Fruit fly (Drosophila melanogaster): ENCODE measurements around the gene CG5391.

CG5391 gene

DNA sequence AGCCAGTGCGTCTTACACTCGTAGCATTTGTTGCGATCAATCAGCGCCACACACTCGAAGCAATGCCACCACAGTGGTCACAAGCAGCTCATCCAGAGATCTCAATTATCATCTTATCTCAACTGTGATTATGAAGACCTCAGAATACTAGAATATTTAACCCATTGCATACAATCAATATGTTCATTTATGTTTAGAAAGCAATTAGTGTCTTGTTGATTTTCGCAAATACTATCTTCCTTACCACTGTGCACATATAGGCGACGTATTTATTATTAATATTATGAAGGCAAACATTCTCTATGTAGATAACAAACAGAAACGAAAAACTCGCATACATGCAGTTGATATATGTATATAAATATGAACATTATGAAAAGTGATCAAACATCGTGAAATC is 24.9 kb upstream of the CG5391 start:
- no peak for TF ChIP-seq EcR (GFP tag; optimal IDR thresholded peaks at IDR 0.05)
- no peak for TF ChIP-seq pan (optimal IDR thresholded peaks at IDR 0.05)
- no peak for TF ChIP-seq CG8478 (optimal IDR thresholded peaks at IDR 0.05)
- TF ChIP-seq usp (GFP tag; optimal IDR thresholded peaks at IDR 0.05), result no peak

DNA sequence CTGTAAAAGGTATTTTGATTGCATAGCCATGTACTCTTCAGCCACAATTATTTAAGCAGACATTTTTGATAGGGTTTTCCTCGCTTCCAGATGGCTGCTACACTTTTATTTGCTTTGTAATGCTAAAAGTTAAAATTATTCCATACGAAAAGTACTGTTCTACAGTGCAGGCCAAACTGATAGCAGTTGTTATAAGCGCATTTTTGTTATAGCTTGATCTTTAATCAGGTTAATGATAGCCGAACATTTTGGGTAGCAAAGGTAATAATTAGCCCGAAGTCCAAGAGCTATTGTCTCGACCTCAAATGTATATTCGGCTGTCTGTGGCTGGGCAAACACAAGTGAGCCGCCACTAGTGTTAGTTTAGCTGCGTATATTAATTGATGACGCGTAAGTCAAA is 24.0 kb upstream of the CG5391 start:
- TF ChIP-seq usp (GFP tag; optimal IDR thresholded peaks at IDR 0.05) (no peak), EcR (GFP tag; optimal IDR thresholded peaks at IDR 0.05) (no peak), CG8478 (optimal IDR thresholded peaks at IDR 0.05) (no peak), psq (optimal IDR thresholded peaks at IDR 0.05) (no peak), Dll (optimal IDR thresholded peaks at IDR 0.05) (no peak), pan (optimal IDR thresholded peaks at IDR 0.05) (no peak)

DNA sequence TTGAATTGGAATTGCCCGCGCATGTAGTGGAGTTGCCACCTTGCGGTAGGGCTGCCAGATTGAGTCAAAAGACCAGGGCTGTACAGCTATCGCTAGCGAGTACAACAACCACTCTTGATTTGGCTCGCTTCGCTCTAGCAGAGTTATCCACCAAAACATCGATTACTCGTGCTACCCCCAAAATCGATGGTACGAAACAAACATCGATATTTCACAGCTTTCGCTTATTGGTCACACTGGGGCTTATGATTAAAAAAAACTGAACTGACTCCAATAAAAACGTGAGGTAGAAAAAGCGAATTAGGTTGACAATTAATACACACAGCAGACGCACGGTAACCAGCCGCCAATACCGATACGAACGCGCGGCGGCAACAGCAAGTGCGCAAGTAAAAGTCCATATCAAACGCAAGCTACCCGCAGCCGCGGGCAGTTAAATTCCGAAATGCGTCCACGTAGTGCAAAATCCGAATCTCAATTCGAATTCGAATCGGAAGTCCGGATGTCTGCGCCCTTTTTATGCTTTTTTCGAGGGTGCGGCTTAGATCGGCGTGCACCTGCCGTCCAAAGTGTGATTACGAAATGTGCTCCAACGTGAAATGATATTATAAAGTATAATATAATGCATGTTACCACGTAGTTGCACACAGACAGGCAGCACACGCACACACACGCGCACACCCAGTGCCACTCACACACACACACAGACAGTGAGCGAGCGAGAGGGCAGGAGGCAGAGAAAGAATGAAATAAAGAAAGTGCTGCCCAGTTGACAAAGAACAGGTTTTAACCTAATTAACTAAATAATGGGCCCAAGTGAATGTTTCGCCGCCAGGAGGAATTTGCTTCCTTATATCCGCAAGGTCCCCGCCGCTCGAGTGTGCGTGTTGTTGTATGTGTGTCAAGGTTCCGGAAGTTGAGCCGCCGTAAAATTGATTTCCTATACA is 22.8 kb upstream of the CG5391 start, which contains the start of gene Sar1:
Gene Sar1 (plus strand): TSS at position 222 of the 947 bp plus-strand sequence.
- TF ChIP-seq pan (optimal IDR thresholded peaks at IDR 0.05), result no peak

DNA sequence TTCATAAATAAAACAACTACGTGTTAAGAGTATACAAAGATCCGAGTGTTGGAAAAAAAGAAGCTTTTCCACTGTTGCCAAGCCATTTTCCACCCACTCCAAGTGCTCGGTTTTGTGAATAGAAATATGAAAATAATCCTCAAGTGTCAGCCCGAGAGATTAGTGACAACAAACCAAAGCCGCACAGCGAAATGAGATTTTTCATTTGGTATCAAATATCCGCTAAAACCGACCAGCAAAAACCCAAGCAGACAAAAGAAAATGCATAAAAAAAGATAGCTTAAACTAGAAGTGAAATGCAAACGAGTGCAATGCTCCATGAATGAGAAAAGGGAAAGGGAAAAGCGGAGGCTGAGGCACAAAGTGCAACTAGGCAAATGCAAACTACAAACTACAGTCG is 17.4 kb upstream of the CG5391 start, which contains the start of gene rdhB:
Gene rdhB (plus strand): TSS at position 301 of the 400 bp plus-strand sequence.
- TF ChIP-seq Dll (optimal IDR thresholded peaks at IDR 0.05) (no peak), psq (optimal IDR thresholded peaks at IDR 0.05) (no peak), pan (optimal IDR thresholded peaks at IDR 0.05) (no peak), CG8478 (optimal IDR thresholded peaks at IDR 0.05) (no peak), EcR (GFP tag; optimal IDR thresholded peaks at IDR 0.05) (peak in 1 of 2 experiments; percentile 29)

DNA sequence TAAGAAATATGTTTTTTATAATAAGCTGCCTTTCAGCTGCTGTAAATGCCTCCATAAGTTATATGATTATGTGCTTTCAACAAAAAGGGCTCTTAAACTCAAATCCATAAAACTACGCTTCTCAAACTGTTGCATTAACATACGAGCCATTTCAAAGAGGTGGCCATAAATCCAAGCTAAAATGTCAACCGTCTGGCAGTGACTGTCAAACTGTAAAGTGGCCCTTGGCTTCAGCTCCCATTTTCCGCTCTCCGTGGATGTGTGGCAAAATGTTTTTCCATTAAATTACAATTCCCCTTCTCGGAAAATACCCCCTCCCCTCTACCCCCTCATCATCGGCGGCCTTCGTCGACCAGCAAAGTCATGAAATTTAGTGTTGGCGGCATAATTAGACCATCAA is 8.8 kb upstream of the CG5391 start:
- TF ChIP-seq EcR (GFP tag; optimal IDR thresholded peaks at IDR 0.05) (no peak), CG8478 (optimal IDR thresholded peaks at IDR 0.05) (no peak), Dll (optimal IDR thresholded peaks at IDR 0.05) (no peak), pan (optimal IDR thresholded peaks at IDR 0.05) (no peak), usp (GFP tag; optimal IDR thresholded peaks at IDR 0.05) (no peak), psq (optimal IDR thresholded peaks at IDR 0.05) (no peak)

DNA sequence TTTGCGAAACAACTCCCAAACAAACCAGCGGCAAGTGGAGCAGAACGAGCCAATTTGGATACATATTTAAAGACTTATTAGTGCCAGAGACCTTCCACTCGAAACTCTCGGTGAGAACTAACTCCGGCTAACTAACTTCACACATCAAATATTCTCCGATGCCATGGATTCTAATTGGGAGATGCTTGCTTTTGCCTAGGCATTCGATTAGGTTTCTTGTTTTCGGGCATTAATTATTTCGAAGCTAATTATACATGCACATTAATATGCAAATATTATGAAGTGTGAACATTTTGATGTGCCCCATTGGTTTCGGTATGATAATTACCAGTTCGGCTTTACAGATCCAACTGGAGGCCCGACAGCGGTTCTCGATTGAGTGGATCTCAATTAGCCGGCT is 8.2 kb upstream of the CG5391 start, which contains the start of gene CG5386:
Gene CG5386 (minus strand): TSS at position 101 of the 400 bp plus-strand sequence.
- TF ChIP-seq psq (optimal IDR thresholded peaks at IDR 0.05) (no peak), usp (GFP tag; optimal IDR thresholded peaks at IDR 0.05) (no peak), Dll (optimal IDR thresholded peaks at IDR 0.05) (no peak), EcR (GFP tag; optimal IDR thresholded peaks at IDR 0.05) (no peak), pan (optimal IDR thresholded peaks at IDR 0.05) (no peak), CG8478 (optimal IDR thresholded peaks at IDR 0.05) (no peak)

DNA sequence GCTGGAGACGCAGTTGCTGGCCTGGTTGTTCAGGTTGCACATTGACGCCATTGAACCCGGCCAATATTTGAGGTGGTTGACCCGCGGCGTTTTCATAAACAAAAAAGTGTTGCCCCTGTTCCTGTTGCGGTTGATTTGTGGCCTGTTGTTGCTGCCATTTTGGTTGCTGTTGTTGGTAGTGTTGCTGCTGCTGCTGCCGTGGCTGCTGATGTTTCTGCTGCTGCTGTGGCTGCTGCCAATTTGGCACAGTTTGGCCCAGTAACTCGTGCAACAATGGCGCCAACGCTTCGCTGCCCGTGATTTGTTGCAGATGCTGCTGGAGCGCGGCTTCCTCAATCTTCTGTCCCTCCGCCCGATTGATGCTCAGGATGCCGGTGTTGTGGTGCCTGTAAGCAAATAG is 7.7 kb upstream of the CG5391 start:
- TF ChIP-seq usp (GFP tag; optimal IDR thresholded peaks at IDR 0.05) (no peak), CG8478 (optimal IDR thresholded peaks at IDR 0.05) (no peak), psq (optimal IDR thresholded peaks at IDR 0.05) (no peak), EcR (GFP tag; optimal IDR thresholded peaks at IDR 0.05) (no peak), Dll (optimal IDR thresholded peaks at IDR 0.05) (no peak), pan (optimal IDR thresholded peaks at IDR 0.05) (no peak)

DNA sequence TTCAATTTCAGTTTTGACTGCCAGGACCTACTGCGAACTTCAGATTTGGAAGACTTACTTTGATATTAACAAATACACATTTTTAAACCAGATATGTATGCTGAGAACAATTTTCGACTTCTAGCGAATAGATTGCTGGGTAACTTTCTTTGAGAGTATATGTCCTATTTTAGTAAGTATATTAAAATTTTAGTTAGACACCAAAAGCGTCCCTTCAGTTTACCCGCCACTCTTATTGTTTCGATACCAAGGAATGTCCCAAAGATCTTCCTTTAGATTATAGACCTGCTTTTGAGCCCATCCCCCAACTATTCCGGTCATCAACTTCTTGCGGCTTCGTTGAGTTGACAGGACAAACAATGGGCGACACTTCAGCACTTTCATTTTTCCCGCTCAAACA is 6.3 kb upstream of the CG5391 start, which contains the start of gene CG5388:
Gene CG5388 (minus strand): TSS at position 101 of the 400 bp plus-strand sequence.
- TF ChIP-seq EcR (GFP tag; optimal IDR thresholded peaks at IDR 0.05), result no peak
- no peak for TF ChIP-seq usp (GFP tag; optimal IDR thresholded peaks at IDR 0.05)
- no peak for TF ChIP-seq CG8478 (optimal IDR thresholded peaks at IDR 0.05)
- TF ChIP-seq Dll (optimal IDR thresholded peaks at IDR 0.05), result no peak
- TF ChIP-seq psq (optimal IDR thresholded peaks at IDR 0.05), result no peak
- TF ChIP-seq pan (optimal IDR thresholded peaks at IDR 0.05), result no peak

DNA sequence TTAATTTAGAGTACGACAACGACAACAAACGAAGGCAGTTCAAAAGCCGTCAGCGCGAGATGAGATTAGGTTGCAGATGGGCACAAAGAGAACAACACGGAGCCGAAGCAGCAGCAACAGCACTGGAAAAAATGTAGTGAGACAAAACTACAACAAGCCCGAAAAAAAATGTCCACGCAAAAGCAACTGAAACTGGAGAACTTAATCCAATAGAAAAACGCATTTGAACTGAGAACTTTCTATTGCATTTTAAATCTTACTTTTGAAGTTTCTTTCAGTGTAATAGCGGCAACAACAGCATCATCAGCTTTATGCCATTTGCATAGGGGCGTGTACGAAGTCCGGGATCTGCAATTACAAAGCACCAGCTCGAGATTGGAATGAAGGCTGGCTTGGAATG is 5.6 kb upstream of the CG5391 start:
- TF ChIP-seq pan (optimal IDR thresholded peaks at IDR 0.05), result no peak
- no peak for TF ChIP-seq EcR (GFP tag; optimal IDR thresholded peaks at IDR 0.05)
- no peak for TF ChIP-seq CG8478 (optimal IDR thresholded peaks at IDR 0.05)
- no peak for TF ChIP-seq usp (GFP tag; optimal IDR thresholded peaks at IDR 0.05)
- TF ChIP-seq Dll (optimal IDR thresholded peaks at IDR 0.05), result no peak
- no peak for TF ChIP-seq psq (optimal IDR thresholded peaks at IDR 0.05)

DNA sequence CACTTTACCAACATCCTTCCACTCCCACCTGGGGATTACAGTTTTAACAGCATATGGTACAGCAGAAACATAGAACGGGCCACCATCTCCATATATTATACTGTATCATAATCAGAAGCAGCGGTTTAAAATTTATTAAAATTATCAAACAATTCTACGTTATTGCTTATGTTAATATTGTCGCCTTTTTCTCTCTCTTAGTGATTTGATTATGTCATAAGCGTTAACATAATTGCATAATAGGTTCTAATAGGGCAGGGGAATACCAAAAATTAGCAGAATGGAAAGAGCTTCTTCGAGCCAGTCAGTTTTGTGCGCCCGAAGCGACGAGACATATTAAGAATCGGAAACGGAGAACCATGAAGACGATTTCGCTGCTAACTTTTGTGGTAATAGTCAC is 2.3 kb downstream of the CG5391 start, which contains the start of gene CG13862:
Gene CG13862 (plus strand): TSS at position 301 of the 400 bp plus-strand sequence.
- TF ChIP-seq psq (optimal IDR thresholded peaks at IDR 0.05) (no peak), Dll (optimal IDR thresholded peaks at IDR 0.05) (no peak), EcR (GFP tag; optimal IDR thresholded peaks at IDR 0.05) (no peak), pan (optimal IDR thresholded peaks at IDR 0.05) (no peak), CG8478 (optimal IDR thresholded peaks at IDR 0.05) (no peak), usp (GFP tag; optimal IDR thresholded peaks at IDR 0.05) (no peak)

DNA sequence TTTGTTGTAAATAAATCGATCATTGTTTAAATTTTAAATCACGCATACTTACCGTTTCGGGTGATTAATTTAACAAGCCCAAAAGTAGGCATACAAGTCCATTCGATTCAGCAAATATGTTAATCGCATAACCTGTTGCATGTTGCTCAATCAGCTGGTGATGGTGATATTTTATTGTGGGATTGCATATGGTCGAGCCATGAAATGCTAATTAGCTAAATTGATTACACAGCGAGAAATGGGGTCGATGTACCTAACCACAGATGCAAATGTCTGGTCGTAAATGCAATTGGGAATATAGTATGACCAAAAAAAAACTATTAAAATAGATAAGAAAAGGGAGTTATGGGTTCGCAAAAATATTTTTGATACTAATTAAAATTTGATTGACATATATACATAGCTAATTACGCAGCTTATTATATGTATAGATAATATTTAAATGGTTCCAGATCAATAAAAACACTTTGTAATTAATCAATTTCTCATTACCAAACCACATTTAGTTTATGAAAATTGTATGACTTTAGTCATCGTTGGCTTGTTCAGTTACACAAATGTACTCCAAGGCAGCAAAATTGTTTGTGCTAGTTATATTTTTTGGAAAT is 3.3 kb downstream of the CG5391 start, which contains the start of gene CG33721:
Gene CG33721 (plus strand): TSS at position 558 of the 608 bp plus-strand sequence.
- no peak for TF ChIP-seq Dll (optimal IDR thresholded peaks at IDR 0.05)
- TF ChIP-seq CG8478 (optimal IDR thresholded peaks at IDR 0.05), result no peak
- TF ChIP-seq pan (optimal IDR thresholded peaks at IDR 0.05), result no peak
- no peak for TF ChIP-seq usp (GFP tag; optimal IDR thresholded peaks at IDR 0.05)
- TF ChIP-seq EcR (GFP tag; optimal IDR thresholded peaks at IDR 0.05), result no peak
- TF ChIP-seq psq (optimal IDR thresholded peaks at IDR 0.05), result no peak

Data from whole organism.